Worm (Caenorhabditis elegans) whole organism, mixed stage, embryonic: ENCODE data around the gene col-167.
A peak's percentile ranks its signal among the peaks of the same experiment; 100 is the strongest.

Experiments used
- lin-13 ChIP-seq: fragments of 150-350 bp; optimal IDR thresholded peaks from 2 replicates; lab custom pipeline; 2014; ENCODE audit warnings: missing biosample characterization, missing genetic modification characterization
- lsy-2 ChIP-seq: fragments of 150-350 bp; optimal IDR thresholded peaks from 2 replicates; lab custom pipeline; 2014; ENCODE audit warnings: missing biosample characterization, missing genetic modification characterization
- mep-1 ChIP-seq: fragments of 150-350 bp; optimal IDR thresholded peaks from 2 replicates; lab custom pipeline; 2017; ENCODE audit warnings: missing biosample characterization, missing genetic modification reagents, missing genetic modification characterization, inconsistent platforms
- nhr-237 ChIP-seq: fragments of 150-350 bp; optimal IDR thresholded peaks from 2 replicates; lab custom pipeline; 2014; ENCODE audit warnings: missing biosample characterization, missing genetic modification characterization
- unc-62 ChIP-seq: fragments of 150-350 bp; optimal IDR thresholded peaks from 2 replicates; lab custom pipeline; 2014; ENCODE audit warnings: missing biosample characterization, missing genetic modification reagents, missing genetic modification characterization

DNA sequence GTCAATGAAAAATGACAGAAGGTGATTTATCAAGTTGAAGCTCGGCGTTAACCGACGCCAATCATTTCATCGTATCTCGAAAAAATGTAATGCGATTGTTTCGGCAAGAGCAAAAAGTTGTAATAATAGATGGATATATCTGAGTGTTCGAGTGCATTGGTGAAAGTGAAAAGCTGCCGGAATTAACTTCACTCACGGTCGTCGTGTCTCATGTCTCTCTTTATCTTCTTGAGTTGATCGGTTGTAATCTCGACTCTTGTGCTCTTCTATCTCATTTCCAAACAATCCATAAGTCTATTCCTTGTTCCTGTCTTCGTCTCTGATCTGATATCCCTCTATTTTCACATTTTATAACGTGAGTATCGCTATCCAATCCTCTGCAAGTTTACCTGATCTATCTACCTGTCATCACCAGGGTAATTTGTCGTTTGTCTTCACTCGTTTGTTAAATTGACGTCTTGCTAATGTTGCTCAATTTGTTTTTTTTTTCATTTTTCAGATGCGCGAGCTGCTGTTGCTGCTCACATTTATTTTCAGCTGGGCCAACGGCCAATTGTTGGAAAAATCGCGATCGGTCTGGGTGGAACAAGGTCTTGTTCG, 23.5 kb upstream of the col-167 start, which contains the start of gene cest-16:
- TF ChIP-seq lsy-2 (tag; lab: Kevin White, UChicago): no peak
- TF ChIP-seq mep-1 (tag; lab: Kevin White, UChicago): no peak
- TF ChIP-seq nhr-237: no peak
- TF ChIP-seq unc-62 (GFP tag; lab: Kevin White, UChicago): peak; percentile 28
- TF ChIP-seq lin-13 (tag; lab: Kevin White, UChicago): no peak
